Worm (Caenorhabditis elegans): ENCODE data around the gene Y39B6A.9.

Gene Y39B6A.9

ce11 chrV:19158664-19159063 lies 22.4 kb downstream of the Y39B6A.9 start, which contains the start of gene Y39B6A.5 (continued):
- TF ChIP-seq ztf-11 (tag; optimal IDR thresholded peaks at IDR 0.05) (no peak), unc-62 (GFP tag; optimal IDR thresholded peaks at IDR 0.05 in 1 of 2) (no peak), unc-62 (tag; optimal IDR thresholded peaks at IDR 0.05) (no peak), egl-27 (tag; optimal IDR thresholded peaks at IDR 0.05) (no peak), Y5F2A.4 (GFP tag; optimal IDR thresholded peaks at IDR 0.05) (no peak), dmd-8 (GFP tag; IDR thresholded peaks at IDR 0.05) (no peak), egl-43 (GFP tag; IDR thresholded peaks at IDR 0.05) (no peak), lin-1 (GFP tag; IDR thresholded peaks at IDR 0.05) (peak; percentile 94), lin-29 (GFP tag; IDR thresholded peaks at IDR 0.05) (no peak), ZK546.5 (tag; optimal IDR thresholded peaks at IDR 0.05) (no peak), F26F4.8 (GFP tag; conservative IDR thresholded peaks at IDR 0.05) (no peak), zag-1 (tag; optimal IDR thresholded peaks at IDR 0.05) (no peak), dve-1 (tag; optimal IDR thresholded peaks at IDR 0.05; ENCODE audit: insufficient read depth) (peak; percentile 99), unc-130 (GFP tag; optimal IDR thresholded peaks at IDR 0.05) (no peak)

ce11 chrV:19174626-19175025 lies 38.3 kb downstream of the Y39B6A.9 start, which contains the start of gene hot-2:
TSS of gene hot-2 (plus strand) at chrV:19174759.
- 0 out of 2 replicates have a peak, but pooled peaks have one; percentile 19 for TF ChIP-seq set-16 (GFP tag; IDR thresholded peaks at IDR 0.05)
- no peak for TF ChIP-seq spr-1 (tag; optimal IDR thresholded peaks at IDR 0.05)

- TF ChIP-seq unc-62 (GFP tag; optimal IDR thresholded peaks at IDR 0.05 in 1 of 2) (peak in 1 of 2 experiments; percentile 90), unc-62 (tag; optimal IDR thresholded peaks at IDR 0.05) (no peak), Y105C5A.15 (GFP tag; IDR thresholded peaks at IDR 0.05) (no peak), ZK337.2 (GFP tag; IDR thresholded peaks at IDR 0.05) (no peak)
Observed at ce11 chrV:19175714-19176113, 39.4 kb downstream of the Y39B6A.9 start.

ce11 chrV:19177070-19177469 lies 40.8 kb downstream of the Y39B6A.9 start:
- no peak for TF ChIP-seq ceh-62 (tag; optimal IDR thresholded peaks at IDR 0.05)
- no peak for TF ChIP-seq ces-1 (GFP tag; optimal IDR thresholded peaks at IDR 0.05)
- TF ChIP-seq tag-97 (GFP tag; IDR thresholded peaks at IDR 0.05), result no peak
- TF ChIP-seq ceh-32 (tag; optimal IDR thresholded peaks at IDR 0.05; ENCODE audit: poor library complexity), result no peak
- no peak for TF ChIP-seq lsy-2 (tag; optimal IDR thresholded peaks at IDR 0.05)
- no peak for TF ChIP-seq ZK546.5 (tag; optimal IDR thresholded peaks at IDR 0.05)
- TF ChIP-seq dve-1 (tag; optimal IDR thresholded peaks at IDR 0.05; ENCODE audit: insufficient read depth), result no peak
- TF ChIP-seq Y75B8A.6 (GFP tag; IDR thresholded peaks at IDR 0.05), result no peak
- no peak for TF ChIP-seq F10B5.3 (tag; optimal IDR thresholded peaks at IDR 0.05)
- TF ChIP-seq nhr-102 (tag; optimal IDR thresholded peaks at IDR 0.05), result no peak
- TF ChIP-seq lin-15B (tag; optimal IDR thresholded peaks at IDR 0.05), result no peak
- TF ChIP-seq nhr-76 (tag; optimal IDR thresholded peaks at IDR 0.05), result no peak
- TF ChIP-seq egl-27 (tag; optimal IDR thresholded peaks at IDR 0.05), result no peak
- TF ChIP-seq mdt-29 (GFP tag; IDR thresholded peaks at IDR 0.05), result no peak
- TF ChIP-seq vab-7 (GFP tag; IDR thresholded peaks at IDR 0.05), result no peak
- no peak for TF ChIP-seq nhr-10 (tag; optimal IDR thresholded peaks at IDR 0.05)
- TF ChIP-seq lim-7 (GFP tag; IDR thresholded peaks at IDR 0.05), result no peak
- no peak for TF ChIP-seq snpc-1.2 (GFP tag; IDR thresholded peaks at IDR 0.05)

ce11 chrV:19177804-19178203 lies 41.5 kb downstream of the Y39B6A.9 start:
- peak; percentile 42; the same call in 1 of the 2 replicates for TF ChIP-seq lin-38 (GFP tag; IDR thresholded peaks at IDR 0.05)
- TF ChIP-seq set-16 (GFP tag; IDR thresholded peaks at IDR 0.05), result 0 out of 2 replicates have a peak, but pooled peaks have one; percentile 11
- no peak for TF ChIP-seq tra-1 (GFP tag; IDR thresholded peaks at IDR 0.05)
- no peak for TF ChIP-seq ceh-20 (GFP tag; IDR thresholded peaks at IDR 0.05)
